Fruit fly (Drosophila melanogaster) Kc167 (cell line): Measurements from ENCODE around the gene CG6621.

Experiments used
- Myc ChIP-seq: fragments of >200 bp; optimal IDR thresholded peaks from 2 replicates; lab custom pipeline; 2017; ENCODE audit warnings: missing external identifiers
- Sin3A ChIP-seq: fragments of >200 bp; optimal IDR thresholded peaks from 2 replicates; lab custom pipeline; 2018; ENCODE audit warnings: missing external identifiers
- h ChIP-seq: fragments of >200 bp; optimal IDR thresholded peaks from 3 replicates; lab custom pipeline; 2018; ENCODE audit warnings: missing external identifiers
- insv ChIP-seq: fragments of >200 bp; optimal IDR thresholded peaks from 3 replicates; lab custom pipeline; 2018; ENCODE audit warnings: missing external identifiers
- psq ChIP-seq: fragments of >200 bp; optimal IDR thresholded peaks from 2 replicates; lab custom pipeline; 2017; ENCODE audit warnings: missing external identifiers
- ttk ChIP-seq: sonication (Bioruptor generic); optimal IDR thresholded peaks from 2 replicates; lab custom pipeline; 2017; ENCODE audit warnings: missing external identifiers

DNA sequence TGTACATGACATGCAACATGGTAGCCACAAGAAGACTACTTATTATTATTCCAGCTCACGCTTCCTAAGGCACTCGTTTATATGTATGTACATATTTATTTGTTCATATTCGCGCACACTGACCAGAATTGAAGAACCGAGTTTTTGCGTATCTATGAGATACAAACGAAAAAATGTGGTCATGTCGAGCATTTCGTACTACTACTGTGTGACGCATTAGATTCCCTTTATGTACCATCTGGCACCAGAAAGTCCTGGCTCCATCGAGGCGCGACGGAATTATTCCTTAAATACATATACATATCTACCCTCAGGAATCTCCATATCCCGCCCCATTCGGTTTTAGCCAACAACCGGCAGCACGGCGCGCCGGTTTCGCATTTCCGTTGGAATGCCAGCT, 42.7 kb downstream of the CG6621 start:
- TF ChIP-seq h (lab: Kevin White, UChicago) (no peak), psq (lab: Kevin White, UChicago) (no peak), Myc (lab: Kevin White, UChicago) (no peak), Sin3A (no peak), insv (no peak), ttk (lab: Kevin White, UChicago) (no peak)
